Fruit fly (Drosophila melanogaster) whole organism, embryonic: ENCODE data around the gene CG1986.

Experiments used
- Antp ChIP-seq: fragments of 200-800 bp; sonication (Bioruptor generic); optimal IDR thresholded peaks from 3 replicates; lab custom pipeline; 2016; ENCODE audit warnings: missing biosample characterization, missing genetic modification characterization
- Bgb ChIP-seq: fragments of 200-800 bp; sonication (Bioruptor generic); IDR thresholded peaks from 2 replicates; pipeline ENCODE4 v1.3.6; 2022; ENCODE audit warnings: missing biosample characterization, missing genetic modification characterization; ENCODE audit not compliant: partially characterized antibody
- CG10543 ChIP-seq: fragments of 200-800 bp; sonication (Bioruptor generic); optimal IDR thresholded peaks from 3 replicates; lab custom pipeline; 2017; ENCODE audit warnings: missing biosample characterization, mild to moderate bottlenecking, missing genetic modification characterization, moderate library complexity
- CG10979 ChIP-seq: fragments of 200-800 bp; sonication (Bioruptor generic); optimal IDR thresholded peaks from 2 replicates; lab custom pipeline; 2018; ENCODE audit warnings: missing biosample characterization, mild to moderate bottlenecking, missing genetic modification characterization, moderate library complexity
- CG11247 ChIP-seq: fragments of 200-800 bp; sonication (Bioruptor generic); IDR thresholded peaks from 2 replicates; pipeline ENCODE4 v1.3.6; 2022; ENCODE audit warnings: missing biosample characterization, missing genetic modification characterization
- CG11695 ChIP-seq: fragments of 200-800 bp; sonication (Bioruptor generic); IDR thresholded peaks from 3 replicates; pipeline ENCODE4 v1.3.6; 2022; ENCODE audit warnings: missing biosample characterization, missing genetic modification characterization
- CG12391 ChIP-seq: fragments of 200-800 bp; sonication (Bioruptor generic); optimal IDR thresholded peaks from 3 replicates; lab custom pipeline; 2018; ENCODE audit warnings: missing biosample characterization, mild to moderate bottlenecking, missing genetic modification characterization, moderate library complexity
- CG12659 ChIP-seq: fragments of 200-800 bp; sonication (Bioruptor generic); optimal IDR thresholded peaks from 3 replicates; lab custom pipeline; 2017; ENCODE audit warnings: mild to moderate bottlenecking, missing biosample characterization, missing genetic modification reagents, missing genetic modification characterization
- CG17912 ChIP-seq: fragments of 200-800 bp; sonication (Bioruptor generic); optimal IDR thresholded peaks from 2 replicates; lab custom pipeline; 2018; ENCODE audit warnings: missing biosample characterization, mild to moderate bottlenecking, missing genetic modification characterization
- CG2199 ChIP-seq: fragments of 200-800 bp; sonication (Bioruptor generic); IDR thresholded peaks from 3 replicates; pipeline ENCODE4 v1.3.6; 2022; ENCODE audit warnings: missing biosample characterization, missing genetic modification characterization
- CG4404 ChIP-seq: fragments of 200-800 bp; sonication (Bioruptor generic); IDR thresholded peaks from 2 replicates; pipeline ENCODE4 v1.3.6; 2022; ENCODE audit warnings: missing biosample characterization, missing genetic modification characterization
- CG5953 ChIP-seq: fragments of 200-800 bp; sonication (Bioruptor generic); IDR thresholded peaks from 2 replicates; pipeline ENCODE4 v1.3.6; 2022; ENCODE audit warnings: missing biosample characterization, missing genetic modification characterization
- CG7357 ChIP-seq: fragments of 200-800 bp; sonication (Bioruptor generic); IDR thresholded peaks from 3 replicates; pipeline ENCODE4 v1.3.6; 2022; ENCODE audit warnings: missing biosample characterization, missing genetic modification characterization
- CG7928 ChIP-seq: fragments of 200-800 bp; sonication (Bioruptor generic); optimal IDR thresholded peaks from 2 replicates; lab custom pipeline; 2017; ENCODE audit warnings: missing biosample characterization, mild to moderate bottlenecking, missing genetic modification characterization
- CG8359 ChIP-seq: fragments of 200-800 bp; sonication (Bioruptor generic); optimal IDR thresholded peaks from 2 replicates; lab custom pipeline; 2017; ENCODE audit warnings: missing biosample characterization, mild to moderate bottlenecking, missing genetic modification characterization, borderline replicate concordance
- CG8924 ChIP-seq: fragments of 200-800 bp; optimal IDR thresholded peaks from 3 replicates; lab custom pipeline; 2019; ENCODE audit warnings: missing biosample characterization, mild to moderate bottlenecking, missing genetic modification characterization, moderate library complexity
- CG9817 ChIP-seq: fragments of 200-800 bp; sonication (Bioruptor generic); optimal IDR thresholded peaks from 2 replicates; lab custom pipeline; 2018; ENCODE audit warnings: missing biosample characterization, mild to moderate bottlenecking, missing genetic modification characterization, moderate library complexity
- D19A ChIP-seq: fragments of 200-800 bp; optimal IDR thresholded peaks from 3 replicates; lab custom pipeline; 2019; ENCODE audit warnings: missing biosample characterization, mild to moderate bottlenecking, missing genetic modification characterization, moderate library complexity
- Deaf1 ChIP-seq: fragments of 200-800 bp; optimal IDR thresholded peaks from 3 replicates; lab custom pipeline; 2019; ENCODE audit warnings: missing biosample characterization, mild to moderate bottlenecking, missing genetic modification characterization, moderate library complexity
- E2f1 ChIP-seq: fragments of 200-800 bp; sonication (Bioruptor generic); IDR thresholded peaks from 2 replicates; pipeline ENCODE4 v1.3.6; 2022; ENCODE audit warnings: missing biosample characterization, missing genetic modification characterization
- Gsc ChIP-seq: fragments of 200-800 bp; sonication (Bioruptor generic); IDR thresholded peaks from 2 replicates; pipeline ENCODE4 v1.3.6; 2022; ENCODE audit warnings: missing biosample characterization, missing genetic modification characterization
- Hey ChIP-seq: fragments of 200-800 bp; sonication (Bioruptor generic); optimal IDR thresholded peaks from 3 replicates; lab custom pipeline; 2018; ENCODE audit warnings: missing biosample characterization, mild to moderate bottlenecking, missing genetic modification characterization
- Hr51 ChIP-seq, 2 experiments: fragments of 200-800 bp; sonication (Bioruptor generic); optimal IDR thresholded peaks; 2 replicates in 1 of 2; 3 replicates in 1 of 2; lab custom pipeline; 2016 to 2018; ENCODE audit warnings: missing biosample characterization in 2 of 2, missing genetic modification characterization in 2 of 2, mild to moderate bottlenecking in 1 of 2, moderate library complexity in 1 of 2
- Hsf ChIP-seq: fragments of 200-800 bp; sonication (Bioruptor generic); optimal IDR thresholded peaks from 3 replicates; lab custom pipeline; 2016; ENCODE audit warnings: missing biosample characterization, missing genetic modification characterization
- Jarid2 ChIP-seq: fragments of 200-800 bp; sonication (Bioruptor generic); optimal IDR thresholded peaks from 3 replicates; lab custom pipeline; 2017; ENCODE audit warnings: mild to moderate bottlenecking, missing biosample characterization, missing genetic modification reagents, missing genetic modification characterization
- Lpt ChIP-seq: fragments of >200 bp; optimal IDR thresholded peaks from 2 replicates; lab custom pipeline; 2018; ENCODE audit warnings: missing biosample characterization, missing genetic modification characterization
- MESR4 ChIP-seq: fragments of 200-800 bp; sonication (Bioruptor generic); optimal IDR thresholded peaks from 2 replicates; lab custom pipeline; 2018; ENCODE audit warnings: missing biosample characterization, mild to moderate bottlenecking, missing genetic modification characterization, moderate library complexity
- Sox102F ChIP-seq: fragments of 200-800 bp; sonication (Bioruptor generic); optimal IDR thresholded peaks from 2 replicates; lab custom pipeline; 2018; ENCODE audit warnings: missing biosample characterization, mild to moderate bottlenecking, missing genetic modification characterization, moderate library complexity
- TFAM ChIP-seq: fragments of 200-800 bp; sonication (Bioruptor generic); optimal IDR thresholded peaks from 2 replicates; lab custom pipeline; 2017; ENCODE audit warnings: missing biosample characterization, missing genetic modification characterization, inconsistent platforms
- ase ChIP-seq: fragments of 200-800 bp; sonication (Bioruptor generic); IDR thresholded peaks from 3 replicates; pipeline ENCODE4 v1.3.6; 2022; ENCODE audit warnings: missing biosample characterization, missing genetic modification characterization
- az2 ChIP-seq: fragments of 200-800 bp; sonication (Bioruptor generic); optimal IDR thresholded peaks from 3 replicates; lab custom pipeline; 2016; ENCODE audit warnings: missing biosample characterization, missing genetic modification characterization
- bigmax ChIP-seq: fragments of 200-800 bp; sonication (Bioruptor generic); optimal IDR thresholded peaks from 2 replicates; lab custom pipeline; 2018; ENCODE audit warnings: missing biosample characterization, mild to moderate bottlenecking, missing genetic modification characterization
- dan ChIP-seq: fragments of 200-800 bp; sonication (Bioruptor generic); IDR thresholded peaks from 2 replicates; pipeline ENCODE4 v1.3.6; 2022; ENCODE audit warnings: missing biosample characterization, missing genetic modification characterization
- ems ChIP-seq: fragments of 200-800 bp; sonication (Bioruptor generic); optimal IDR thresholded peaks from 3 replicates; lab custom pipeline; 2016; ENCODE audit warnings: missing biosample characterization, missing genetic modification characterization
- eve ChIP-seq, 2 experiments: fragments of >200 bp; optimal IDR thresholded peaks; 2 replicates each; lab custom pipeline; 2017; ENCODE audit warnings: missing biosample characterization in 2 of 2, missing genetic modification characterization in 2 of 2
- exex ChIP-seq: fragments of 200-800 bp; sonication (Bioruptor generic); optimal IDR thresholded peaks from 4 replicates; lab custom pipeline; 2018; ENCODE audit warnings: missing biosample characterization, mild to moderate bottlenecking, missing genetic modification characterization, moderate library complexity
- fd64A ChIP-seq: fragments of 200-800 bp; sonication (Bioruptor generic); optimal IDR thresholded peaks from 3 replicates; lab custom pipeline; 2018; ENCODE audit warnings: missing biosample characterization, mild to moderate bottlenecking, missing genetic modification characterization
- jigr1 ChIP-seq: fragments of 200-800 bp; sonication (Bioruptor generic); IDR thresholded peaks from 3 replicates; pipeline ENCODE4 v1.3.6; 2022; ENCODE audit warnings: missing biosample characterization, missing genetic modification characterization
- knrl ChIP-seq: fragments of 200-800 bp; sonication (Bioruptor generic); IDR thresholded peaks from 3 replicates; pipeline ENCODE4 v1.3.6; 2022; ENCODE audit warnings: missing biosample characterization, missing genetic modification characterization; ENCODE audit not compliant: partially characterized antibody
- lmd ChIP-seq: fragments of 200-800 bp; sonication (Bioruptor generic); IDR thresholded peaks from 2 replicates; pipeline ENCODE4 v1.3.6; 2022; ENCODE audit warnings: missing biosample characterization, missing genetic modification characterization
- onecut ChIP-seq: fragments of 200-800 bp; sonication (Bioruptor generic); IDR thresholded peaks from 2 replicates; pipeline ENCODE4 v1.3.6; 2022; ENCODE audit warnings: missing biosample characterization, missing genetic modification characterization
- repo ChIP-seq: fragments of 200-800 bp; sonication (Bioruptor generic); optimal IDR thresholded peaks from 2 replicates; lab custom pipeline; 2016; ENCODE audit warnings: missing biosample characterization, missing genetic modification characterization
- row ChIP-seq: fragments of 200-800 bp; sonication (Bioruptor generic); IDR thresholded peaks from 3 replicates; pipeline ENCODE4 v1.3.6; 2022; ENCODE audit warnings: missing biosample characterization, missing genetic modification characterization
- run ChIP-seq: fragments of 200-800 bp; sonication (Bioruptor generic); optimal IDR thresholded peaks from 3 replicates; lab custom pipeline; 2018; ENCODE audit warnings: missing biosample characterization, mild to moderate bottlenecking, missing genetic modification characterization
- sens ChIP-seq: fragments of 200-800 bp; sonication (Bioruptor generic); peaks from one replicate; lab custom pipeline; 2016; ENCODE audit warnings: missing biosample characterization, missing genetic modification characterization
- sens-2 ChIP-seq: fragments of 200-800 bp; sonication (Bioruptor generic); IDR thresholded peaks from 2 replicates; pipeline ENCODE4 v1.3.6; 2022; ENCODE audit warnings: missing biosample characterization, missing genetic modification characterization
- seq ChIP-seq: fragments of 200-800 bp; sonication (Bioruptor generic); IDR thresholded peaks from 2 replicates; pipeline ENCODE4 v1.3.6; 2022; ENCODE audit warnings: missing biosample characterization, missing genetic modification characterization
- ttk ChIP-seq: fragments of 200-800 bp; sonication (Bioruptor generic); IDR thresholded peaks from 2 replicates; pipeline ENCODE4 v2.1.2; 2022; ENCODE audit warnings: missing biosample characterization, missing genetic modification characterization
- vvl ChIP-seq: fragments of 200-800 bp; sonication (Bioruptor generic); IDR thresholded peaks from 2 replicates; pipeline ENCODE4 v1.3.6; 2022; ENCODE audit warnings: missing biosample characterization, missing genetic modification characterization
- z ChIP-seq: fragments of 200-800 bp; sonication (Bioruptor generic); IDR thresholded peaks from 3 replicates; pipeline ENCODE4 v1.3.6; 2022; ENCODE audit warnings: missing biosample characterization, missing genetic modification characterization
- zfh2 ChIP-seq: fragments of 200-800 bp; sonication (Bioruptor generic); optimal IDR thresholded peaks from 2 replicates; lab custom pipeline; 2016; ENCODE audit warnings: missing biosample characterization, missing genetic modification characterization

The CG1986 gene

dm6 chrX:9868510-9869248 is 42.2 kb downstream of the CG1986 start, which contains the start of gene CG45060 (continued):
- TF ChIP-seq CG5953 (GFP tag; lab: Robert Waterston, UW) (no peak), Hr51 (GFP tag; optimal IDR thresholded peaks at IDR 0.05; lab: Kevin White, UChicago) (no peak), Lpt (GFP tag; lab: Kevin White, UChicago) (no peak), sens-2 (GFP tag; lab: Robert Waterston, UW) (no peak), knrl (no peak), lmd (GFP tag; lab: Robert Waterston, UW) (no peak), TFAM (GFP tag; lab: Kevin White, UChicago) (no peak), CG10979 (tag; lab: Kevin White, UChicago) (no peak), sens (GFP tag; lab: Kevin White, UChicago) (peak; percentile 65), onecut (GFP tag; lab: Robert Waterston, UW) (no peak), Hsf (no peak), CG7357 (no peak), bigmax (GFP tag; lab: Kevin White, UChicago) (no peak), CG10543 (GFP tag; lab: Kevin White, UChicago) (peak; percentile 79), z (no peak), fd64A (GFP tag; lab: Kevin White, UChicago) (no peak), CG2199 (GFP tag; lab: Robert Waterston, UW) (no peak), E2f1 (GFP tag; lab: Robert Waterston, UW) (no peak), Sox102F (no peak), run (tag; lab: Kevin White, UChicago) (no peak), CG12391 (no peak), eve (GFP tag; optimal IDR thresholded peaks at IDR 0.05; lab: Kevin White, UChicago) (no peak), Deaf1 (tag; lab: Kevin White, UChicago) (peak; percentile 85), CG4404 (no peak), CG12659 (GFP tag; lab: Kevin White, UChicago) (no peak), CG7928 (GFP tag; lab: Kevin White, UChicago) (no peak), Hey (tag; lab: Kevin White, UChicago) (peak; percentile 91), repo (GFP tag; lab: Kevin White, UChicago) (no peak), CG8359 (GFP tag; lab: Kevin White, UChicago) (no peak), CG9817 (no peak), Bgb (GFP tag; lab: Robert Waterston, UW) (0 out of 2 replicates have a peak, but pooled peaks have one; percentile 17), ase (GFP tag; lab: Robert Waterston, UW) (no peak), row (0 out of 3 replicates have a peak, but pooled peaks have one; percentile 8), Gsc (GFP tag; lab: Robert Waterston, UW) (no peak), MESR4 (GFP tag; lab: Kevin White, UChicago) (no peak), CG17912 (GFP tag; lab: Kevin White, UChicago) (no peak), CG11695 (GFP tag; lab: Robert Waterston, UW) (no peak), seq (GFP tag; lab: Robert Waterston, UW) (no peak), ems (no peak), D19A (tag; lab: Kevin White, UChicago) (peak; percentile 47), dan (no peak), CG8924 (tag; lab: Kevin White, UChicago) (no peak), CG11247 (no peak), ttk (peak; percentile 11; the same call in 1 of the 2 replicates), az2 (no peak), vvl (GFP tag; lab: Robert Waterston, UW) (no peak), exex (tag; lab: Kevin White, UChicago) (peak; percentile 68), jigr1 (GFP tag; lab: Robert Waterston, UW) (no peak), Antp (GFP tag; lab: Kevin White, UChicago) (no peak), Jarid2 (GFP tag; lab: Kevin White, UChicago) (no peak), zfh2 (GFP tag; lab: Kevin White, UChicago) (no peak)
